Worm (Caenorhabditis elegans) whole organism, early embryonic: ENCODE measurements around the gene F23H11.2.

ENCODE experiments used
- B0310.2 ChIP-seq: sonication (generic microtip); optimal IDR thresholded peaks from 2 replicates; lab custom pipeline; 2016; ENCODE audit warnings: mild to moderate bottlenecking, missing genetic modification characterization, missing compliant biosample characterization
- F13C5.2 ChIP-seq: sonication (generic microtip); optimal IDR thresholded peaks from 2 replicates; lab custom pipeline; 2017; ENCODE audit warnings: mild to moderate bottlenecking, missing genetic modification characterization, inconsistent platforms, missing compliant biosample characterization
- aly-1 ChIP-seq: sonication (generic microtip); optimal IDR thresholded peaks from 2 replicates; lab custom pipeline; 2016; ENCODE audit warnings: missing genetic modification characterization, missing compliant biosample characterization
- ama-1 ChIP-seq: fragments of 150-350 bp; optimal IDR thresholded peaks from 2 replicates; lab custom pipeline; 2014
- ceh-13 ChIP-seq: fragments of 200-800 bp; sonication (Bioruptor generic); optimal IDR thresholded peaks from 2 replicates; lab custom pipeline; 2018; ENCODE audit warnings: mild to moderate bottlenecking, missing genetic modification characterization, missing compliant biosample characterization
- ceh-36 ChIP-seq: sonication (generic microtip); optimal IDR thresholded peaks from 2 replicates; lab custom pipeline; 2016; ENCODE audit warnings: missing genetic modification characterization, inconsistent platforms, missing compliant biosample characterization
- ets-7 ChIP-seq: sonication (generic microtip); optimal IDR thresholded peaks from 2 replicates; lab custom pipeline; 2016; ENCODE audit warnings: missing genotype, missing genetic modification characterization, missing compliant biosample characterization
- hmbx-1 ChIP-seq: sonication (generic microtip); optimal IDR thresholded peaks from 2 replicates; lab custom pipeline; 2016; ENCODE audit warnings: mild to moderate bottlenecking, missing genetic modification characterization, missing compliant biosample characterization
- hnd-1 ChIP-seq: sonication (generic microtip); optimal IDR thresholded peaks from 2 replicates; lab custom pipeline; 2016; ENCODE audit warnings: missing genetic modification characterization, missing compliant biosample characterization
- scrt-1 ChIP-seq: fragments of 200-800 bp; sonication (Bioruptor generic); IDR thresholded peaks from 2 replicates; pipeline ENCODE4 v1.3.6; 2022; ENCODE audit warnings: missing genetic modification characterization, missing compliant biosample characterization
- sea-1 ChIP-seq: fragments of 200-800 bp; sonication (Bioruptor generic); conservative IDR thresholded peaks from 2 replicates; pipeline ENCODE4 v1.3.6; 2022; ENCODE audit warnings: missing genetic modification characterization, missing compliant biosample characterization
- tbx-37 ChIP-seq: fragments of 200-800 bp; sonication (Bioruptor generic); conservative IDR thresholded peaks from 2 replicates; pipeline ENCODE4 v1.3.6; 2022; ENCODE audit warnings: missing genetic modification reagents, missing genetic modification characterization, missing compliant biosample characterization
- tra-4 ChIP-seq: sonication (generic microtip); optimal IDR thresholded peaks from 2 replicates; lab custom pipeline; 2017; ENCODE audit warnings: missing genetic modification characterization, missing compliant biosample characterization

ce11 chrIII:946250-946725 lies 50.7 kb downstream of the F23H11.2 start, which contains the start of gene fbxa-60:
- TF ChIP-seq ets-7 (tag; lab: Kevin White, UChicago) (no peak), ceh-13 (GFP tag; lab: Kevin White, UChicago) (no peak), tbx-37 (GFP tag; lab: Robert Waterston, UW) (no peak), ceh-36 (tag; lab: Kevin White, UChicago) (no peak), ama-1 (no peak), hnd-1 (tag; lab: Kevin White, UChicago) (no peak), hmbx-1 (tag; lab: Kevin White, UChicago) (no peak), sea-1 (no peak), B0310.2 (tag; lab: Kevin White, UChicago) (no peak), scrt-1 (no peak), tra-4 (tag; lab: Kevin White, UChicago) (no peak), F13C5.2 (no peak), aly-1 (tag; lab: Kevin White, UChicago) (no peak)
